Fruit fly (Drosophila melanogaster) whole organism, embryonic: ENCODE data around the gene CG12723.

ENCODE experiments used
- Atf3 ChIP-seq: fragments of 200-800 bp; sonication (Bioruptor generic); optimal IDR thresholded peaks from 3 replicates; lab custom pipeline; 2016; ENCODE audit warnings: missing biosample characterization, missing genetic modification characterization
- Blimp-1 ChIP-seq: fragments of 200-800 bp; sonication (Bioruptor generic); optimal IDR thresholded peaks from 3 replicates; lab custom pipeline; 2018; ENCODE audit warnings: missing biosample characterization, missing genetic modification characterization, mild to moderate bottlenecking, moderate library complexity, missing genetic modification reagents
- CG10267 ChIP-seq: fragments of 200-800 bp; sonication (Bioruptor generic); optimal IDR thresholded peaks from 2 replicates; lab custom pipeline; 2018; ENCODE audit warnings: missing biosample characterization, mild to moderate bottlenecking, missing genetic modification characterization, moderate library complexity
- CG10979 ChIP-seq: fragments of 200-800 bp; sonication (Bioruptor generic); optimal IDR thresholded peaks from 2 replicates; lab custom pipeline; 2018; ENCODE audit warnings: missing biosample characterization, mild to moderate bottlenecking, missing genetic modification characterization, moderate library complexity
- CG11504 ChIP-seq: fragments of 200-800 bp; sonication (Bioruptor generic); optimal IDR thresholded peaks from 3 replicates; lab custom pipeline; 2019; ENCODE audit warnings: missing biosample characterization, mild to moderate bottlenecking, missing genetic modification characterization, moderate library complexity
- CG12155 ChIP-seq: fragments of 200-800 bp; sonication (Bioruptor generic); optimal IDR thresholded peaks from 3 replicates; lab custom pipeline; 2016; ENCODE audit warnings: missing biosample characterization, missing genetic modification characterization
- CG12391 ChIP-seq: fragments of 200-800 bp; sonication (Bioruptor generic); optimal IDR thresholded peaks from 3 replicates; lab custom pipeline; 2018; ENCODE audit warnings: missing biosample characterization, mild to moderate bottlenecking, missing genetic modification characterization, moderate library complexity
- CG14710 ChIP-seq: fragments of 200-800 bp; sonication (Bioruptor generic); optimal IDR thresholded peaks from 3 replicates; lab custom pipeline; 2019; ENCODE audit warnings: missing biosample characterization, mild to moderate bottlenecking, missing genetic modification characterization, moderate library complexity
- CG17359 ChIP-seq: fragments of 200-800 bp; sonication (Bioruptor generic); optimal IDR thresholded peaks from 3 replicates; lab custom pipeline; 2018; ENCODE audit warnings: missing biosample characterization, mild to moderate bottlenecking, missing genetic modification characterization, moderate library complexity
- CG17361 ChIP-seq: fragments of 200-800 bp; sonication (Bioruptor generic); IDR thresholded peaks from 3 replicates; pipeline ENCODE4 v1.3.6; 2022; ENCODE audit warnings: missing biosample characterization, missing genetic modification characterization
- CG18262 ChIP-seq: fragments of 200-800 bp; optimal IDR thresholded peaks from 3 replicates; lab custom pipeline; 2019; ENCODE audit warnings: missing biosample characterization, mild to moderate bottlenecking, missing genetic modification characterization, moderate library complexity
- CG2116 ChIP-seq: fragments of 200-800 bp; sonication (Bioruptor generic); optimal IDR thresholded peaks from 3 replicates; lab custom pipeline; 2018; ENCODE audit warnings: missing biosample characterization, mild to moderate bottlenecking, missing genetic modification characterization
- CG2678 ChIP-seq: fragments of 200-800 bp; sonication (Bioruptor generic); optimal IDR thresholded peaks from 3 replicates; lab custom pipeline; 2019; ENCODE audit warnings: missing biosample characterization, mild to moderate bottlenecking, missing genetic modification characterization, moderate library complexity
- CG2712 ChIP-seq: fragments of 200-800 bp; optimal IDR thresholded peaks from 3 replicates; lab custom pipeline; 2019; ENCODE audit warnings: missing biosample characterization, mild to moderate bottlenecking, missing genetic modification characterization, moderate library complexity
- CG31441 ChIP-seq: fragments of 200-800 bp; sonication (Bioruptor generic); IDR thresholded peaks from 2 replicates; pipeline ENCODE4 v1.3.6; 2022; ENCODE audit warnings: missing biosample characterization, missing genetic modification characterization
- CG6791 ChIP-seq: fragments of 200-800 bp; sonication (Bioruptor generic); IDR thresholded peaks from 3 replicates; pipeline ENCODE4 v1.3.6; 2022; ENCODE audit warnings: missing biosample characterization, missing genetic modification characterization; ENCODE audit not compliant: partially characterized antibody
- CG7839 ChIP-seq: fragments of 200-800 bp; sonication (Bioruptor generic); optimal IDR thresholded peaks from 3 replicates; lab custom pipeline; 2018; ENCODE audit warnings: missing biosample characterization, mild to moderate bottlenecking, missing genetic modification characterization, moderate library complexity
- CG8388 ChIP-seq: fragments of 200-800 bp; sonication (Bioruptor generic); optimal IDR thresholded peaks from 2 replicates; lab custom pipeline; 2019; ENCODE audit warnings: missing biosample characterization, mild to moderate bottlenecking, missing genetic modification characterization, moderate library complexity
- CoRest ChIP-seq: fragments of 200-800 bp; sonication (Bioruptor generic); optimal IDR thresholded peaks from 3 replicates; lab custom pipeline; 2018; ENCODE audit warnings: missing biosample characterization, mild to moderate bottlenecking, missing genetic modification characterization, moderate library complexity
- D ChIP-seq, 2 experiments: fragments of 200-800 bp in 1 of 2; fragments of >200 bp in 1 of 2; sonication (Bioruptor generic) in 1 of 2; optimal IDR thresholded peaks; 2 replicates in 1 of 2; 3 replicates in 1 of 2; lab custom pipeline; 2017; ENCODE audit warnings: mild to moderate bottlenecking in 1 of 2, missing biosample characterization in 1 of 2, missing genetic modification characterization in 1 of 2, missing genetic modification reagents in 1 of 2
- D19A ChIP-seq: fragments of 200-800 bp; optimal IDR thresholded peaks from 3 replicates; lab custom pipeline; 2019; ENCODE audit warnings: missing biosample characterization, mild to moderate bottlenecking, missing genetic modification characterization, moderate library complexity
- Hr39 ChIP-seq: fragments of >200 bp; optimal IDR thresholded peaks from 2 replicates; lab custom pipeline; 2017
- Sox100B ChIP-seq: fragments of 200-800 bp; sonication (Bioruptor generic); optimal IDR thresholded peaks from 3 replicates; lab custom pipeline; 2018; ENCODE audit warnings: missing biosample characterization, mild to moderate bottlenecking, missing genetic modification characterization
- Sox102F ChIP-seq: fragments of 200-800 bp; sonication (Bioruptor generic); optimal IDR thresholded peaks from 2 replicates; lab custom pipeline; 2018; ENCODE audit warnings: missing biosample characterization, mild to moderate bottlenecking, missing genetic modification characterization, moderate library complexity
- Sry-δ ChIP-seq: fragments of 200-800 bp; sonication (Bioruptor generic); optimal IDR thresholded peaks from 2 replicates; lab custom pipeline; 2016; ENCODE audit warnings: missing biosample characterization, missing genetic modification characterization
- Ssrp ChIP-seq: fragments of 200-800 bp; sonication (Bioruptor generic); optimal IDR thresholded peaks from 2 replicates; lab custom pipeline; 2018; ENCODE audit warnings: missing biosample characterization, mild to moderate bottlenecking, missing genetic modification characterization, moderate library complexity
- Xrp1 ChIP-seq: fragments of 200-800 bp; sonication (Bioruptor generic); IDR thresholded peaks from 2 replicates; pipeline ENCODE4 v1.3.6; 2022; ENCODE audit warnings: missing biosample characterization, missing genetic modification characterization
- ato ChIP-seq: fragments of 200-800 bp; sonication (Bioruptor generic); IDR thresholded peaks from 2 replicates; pipeline ENCODE4 v1.3.6; 2022; ENCODE audit warnings: missing biosample characterization, missing genetic modification characterization; ENCODE audit not compliant: partially characterized antibody
- bsh ChIP-seq, 2 experiments: fragments of 200-800 bp; sonication (Bioruptor generic); optimal IDR thresholded peaks; 2 replicates each; lab custom pipeline; 2017 to 2018; ENCODE audit warnings: mild to moderate bottlenecking in 2 of 2, missing biosample characterization in 2 of 2, missing genetic modification characterization in 2 of 2, moderate library complexity in 1 of 2
- dmrt11E ChIP-seq: fragments of 200-800 bp; sonication (Bioruptor generic); optimal IDR thresholded peaks from 3 replicates; lab custom pipeline; 2018; ENCODE audit warnings: missing biosample characterization, mild to moderate bottlenecking, missing genetic modification characterization, moderate library complexity
- dmrt99B ChIP-seq: fragments of 200-800 bp; sonication (Bioruptor generic); optimal IDR thresholded peaks from 2 replicates; lab custom pipeline; 2018; ENCODE audit warnings: missing biosample characterization, mild to moderate bottlenecking, missing genetic modification characterization, moderate library complexity
- en ChIP-seq: fragments of 200-800 bp; sonication (Bioruptor generic); optimal IDR thresholded peaks from 2 replicates; lab custom pipeline; 2016; ENCODE audit warnings: missing biosample characterization, missing genetic modification characterization
- eve ChIP-seq, 2 experiments: fragments of >200 bp; optimal IDR thresholded peaks; 2 replicates each; lab custom pipeline; 2017; ENCODE audit warnings: missing biosample characterization in 2 of 2, missing genetic modification characterization in 2 of 2
- fd102C ChIP-seq: fragments of 200-800 bp; sonication (Bioruptor generic); optimal IDR thresholded peaks from 2 replicates; lab custom pipeline; 2018; ENCODE audit warnings: missing biosample characterization, mild to moderate bottlenecking, missing genetic modification characterization, moderate library complexity
- fd96Cb ChIP-seq: fragments of 200-800 bp; sonication (Bioruptor generic); optimal IDR thresholded peaks from 2 replicates; lab custom pipeline; 2018; ENCODE audit warnings: missing biosample characterization, mild to moderate bottlenecking, missing genetic modification characterization, moderate library complexity
- gem ChIP-seq: fragments of 200-800 bp; sonication (Bioruptor generic); optimal IDR thresholded peaks from 2 replicates; lab custom pipeline; 2019; ENCODE audit warnings: missing biosample characterization, mild to moderate bottlenecking, missing genetic modification characterization, moderate library complexity
- gro ChIP-seq: fragments of 200-800 bp; sonication (Bioruptor generic); optimal IDR thresholded peaks from 2 replicates; lab custom pipeline; 2016; ENCODE audit warnings: missing biosample characterization, missing genetic modification characterization
- gsb ChIP-seq: fragments of 200-800 bp; sonication (Bioruptor generic); IDR thresholded peaks from 2 replicates; pipeline ENCODE4 v1.3.6; 2022; ENCODE audit warnings: missing biosample characterization, missing genetic modification characterization
- gsb-n ChIP-seq: fragments of 200-800 bp; sonication (Bioruptor generic); optimal IDR thresholded peaks from 3 replicates; lab custom pipeline; 2018; ENCODE audit warnings: missing biosample characterization, mild to moderate bottlenecking, missing genetic modification characterization
- hkb ChIP-seq, 2 experiments: fragments of 200-800 bp in 1 of 2; fragments of >200 bp in 1 of 2; sonication (Bioruptor generic) in 1 of 2; IDR thresholded peaks in 1 of 2; optimal IDR thresholded peaks in 1 of 2; 2 replicates each; pipeline versions ENCODE4 v1.3.6 to Lab custom; 2017 to 2022; ENCODE audit warnings: missing biosample characterization in 1 of 2, missing genetic modification characterization in 1 of 2
- ken ChIP-seq: fragments of 200-800 bp; sonication (Bioruptor generic); IDR thresholded peaks from 3 replicates; pipeline ENCODE4 v1.3.6; 2022; ENCODE audit warnings: missing biosample characterization, missing genetic modification characterization
- lola ChIP-seq, 3 experiments: fragments of >200 bp in 2 of 3; fragments of 200-800 bp in 1 of 3; sonication (Bioruptor generic) in 1 of 3; optimal IDR thresholded peaks; 2 replicates each; lab custom pipeline; 2017 to 2019; ENCODE audit warnings: missing biosample characterization in 3 of 3, missing genetic modification characterization in 3 of 3, mild to moderate bottlenecking in 1 of 3, moderate library complexity in 1 of 3
- nmo ChIP-seq: fragments of 200-800 bp; sonication (Bioruptor generic); optimal IDR thresholded peaks from 2 replicates; lab custom pipeline; 2018; ENCODE audit warnings: missing biosample characterization, mild to moderate bottlenecking, missing genetic modification characterization, moderate library complexity
- odd ChIP-seq: fragments of 200-800 bp; sonication (Bioruptor generic); optimal IDR thresholded peaks from 2 replicates; lab custom pipeline; 2017; ENCODE audit warnings: missing biosample characterization, mild to moderate bottlenecking, missing genetic modification characterization
- phol ChIP-seq: fragments of 200-800 bp; sonication (Bioruptor generic); optimal IDR thresholded peaks from 3 replicates; lab custom pipeline; 2018; ENCODE audit warnings: missing biosample characterization, mild to moderate bottlenecking, missing genetic modification characterization, moderate library complexity
- unpg ChIP-seq: fragments of 200-800 bp; sonication (Bioruptor generic); optimal IDR thresholded peaks from 3 replicates; lab custom pipeline; 2018; ENCODE audit warnings: missing biosample characterization, mild to moderate bottlenecking, missing genetic modification characterization, moderate library complexity
- wek ChIP-seq: fragments of 200-800 bp; sonication (Bioruptor generic); optimal IDR thresholded peaks from 3 replicates; lab custom pipeline; 2018; ENCODE audit warnings: missing biosample characterization, mild to moderate bottlenecking, missing genetic modification characterization, moderate library complexity
- zf30C ChIP-seq: fragments of 200-800 bp; sonication (Bioruptor generic); optimal IDR thresholded peaks from 3 replicates; lab custom pipeline; 2018; ENCODE audit warnings: missing biosample characterization, mild to moderate bottlenecking, missing genetic modification characterization

CG12723 gene

DNA sequence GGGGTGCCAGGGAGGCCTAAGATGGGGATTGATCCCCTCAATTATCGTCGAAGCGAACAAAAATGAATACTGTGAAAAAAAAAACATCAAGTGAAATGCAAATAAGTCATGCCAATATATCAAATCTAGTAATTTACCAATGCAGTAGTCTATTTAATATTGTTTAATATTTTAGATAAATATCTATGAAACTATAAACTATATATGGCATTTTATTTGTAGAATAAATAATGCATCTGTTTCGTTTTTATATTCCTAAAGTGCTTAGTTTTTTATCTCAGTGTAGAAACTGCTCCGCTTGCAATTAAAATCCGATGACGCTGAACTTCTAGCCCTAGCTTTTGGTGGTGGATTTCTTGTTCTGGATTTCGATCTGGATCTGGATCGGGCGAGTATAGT is 36.5 kb upstream of the CG12723 start:
- TF ChIP-seq zf30C (GFP tag; lab: Kevin White, UChicago), result peak; percentile 4
- peak; percentile 13 for TF ChIP-seq fd96Cb
- no peak for TF ChIP-seq gsb
- peak in 1 of 3 experiments; percentile 38 for TF ChIP-seq lola (GFP tag; optimal IDR thresholded peaks at IDR 0.05; lab: Kevin White, UChicago)
- TF ChIP-seq dmrt11E (tag; lab: Kevin White, UChicago), result peak; percentile 56
- peak; percentile 12 for TF ChIP-seq Sox102F
- no peak for TF ChIP-seq Atf3
- TF ChIP-seq Ssrp (tag; lab: Kevin White, UChicago), result peak; percentile 15
- peak; percentile 3 for TF ChIP-seq CG12155 (GFP tag; lab: Kevin White, UChicago)
- TF ChIP-seq gro, result no peak
- TF ChIP-seq fd102C (GFP tag; lab: Kevin White, UChicago), result no peak
- peak; percentile 16 for TF ChIP-seq CoRest (tag; lab: Kevin White, UChicago)
- no peak for TF ChIP-seq CG2116 (GFP tag; lab: Kevin White, UChicago)
- TF ChIP-seq CG2678 (tag; lab: Kevin White, UChicago), result peak; percentile 29
- peak; percentile 23 for TF ChIP-seq unpg (GFP tag; lab: Kevin White, UChicago)
- peak; percentile 58; the same call in 1 of the 2 replicates for TF ChIP-seq CG31441
- TF ChIP-seq phol (tag; lab: Kevin White, UChicago), result peak; percentile 33
- TF ChIP-seq en (GFP tag; lab: Kevin White, UChicago), result no peak
- peak; percentile 14 for TF ChIP-seq CG11504 (tag; lab: Kevin White, UChicago)
- peak; percentile 12 for TF ChIP-seq CG7839
- TF ChIP-seq CG8388 (GFP tag; lab: Kevin White, UChicago), result peak; percentile 24
- TF ChIP-seq D (optimal IDR thresholded peaks at IDR 0.05; lab: Kevin White, UChicago), result no peak
- TF ChIP-seq D (GFP tag; optimal IDR thresholded peaks at IDR 0.05; lab: Kevin White, UChicago), result peak; percentile 10
- peak; percentile 28 for TF ChIP-seq CG18262 (tag; lab: Kevin White, UChicago)
- peak; percentile 30 for TF ChIP-seq CG14710 (tag; lab: Kevin White, UChicago)
- no peak for TF ChIP-seq wek (GFP tag; lab: Kevin White, UChicago)
- TF ChIP-seq CG17361 (GFP tag; lab: Robert Waterston, UW), result peak; percentile 42; the same call in 1 of the 3 replicates
- peak; percentile 12 for TF ChIP-seq CG17359 (tag; lab: Kevin White, UChicago)
- TF ChIP-seq Sox100B (GFP tag; lab: Kevin White, UChicago), result peak; percentile 4
- TF ChIP-seq ken (GFP tag; lab: Robert Waterston, UW), result no peak
- TF ChIP-seq Xrp1 (GFP tag; lab: Robert Waterston, UW), result peak; percentile 25; the same call in 1 of the 2 replicates
- peak; percentile 19 for TF ChIP-seq CG10267
- TF ChIP-seq eve (GFP tag; optimal IDR thresholded peaks at IDR 0.05; lab: Kevin White, UChicago), result peak in 1 of 2 experiments; percentile 34
- no peak for TF ChIP-seq odd (GFP tag; lab: Kevin White, UChicago)
- peak; percentile 7 for TF ChIP-seq D19A (tag; lab: Kevin White, UChicago)
- peak; percentile 22 for TF ChIP-seq nmo (GFP tag; lab: Kevin White, UChicago)
- peak; percentile 22 for TF ChIP-seq gsb-n (tag; lab: Kevin White, UChicago)
- TF ChIP-seq Sry-δ (GFP tag; lab: Kevin White, UChicago), result no peak
- no peak for TF ChIP-seq CG6791 (GFP tag; lab: Robert Waterston, UW)
- peak; percentile 25 for TF ChIP-seq CG12391 (tag; lab: Kevin White, UChicago)
- no peak for TF ChIP-seq hkb (optimal IDR thresholded peaks at IDR 0.05; lab: Kevin White, UChicago)
- no peak for TF ChIP-seq hkb (GFP tag; IDR thresholded peaks at IDR 0.05; lab: Robert Waterston, UW)
- no peak for TF ChIP-seq Hr39
- TF ChIP-seq bsh (GFP tag; optimal IDR thresholded peaks at IDR 0.05; lab: Kevin White, UChicago), result peak in 1 of 2 experiments; percentile 60
- TF ChIP-seq gem (tag; lab: Kevin White, UChicago), result peak; percentile 56
- TF ChIP-seq dmrt99B (tag; lab: Kevin White, UChicago), result peak; percentile 10
- peak; percentile 51 for TF ChIP-seq CG10979
- peak; percentile 39 for TF ChIP-seq Blimp-1
- no peak for TF ChIP-seq ato (GFP tag; lab: Robert Waterston, UW)
- peak; percentile 35 for TF ChIP-seq CG2712
